Fruit fly (Drosophila melanogaster): ENCODE measurements around the gene cyc.

cyc gene

dm6 chr3L:19793438-19793998 lies 22.2 kb downstream of the cyc start, which contains the start of the genes CG42637, Gyc76C and SREBP (continued):
- TF ChIP-seq CG12071 (GFP tag; optimal IDR thresholded peaks at IDR 0.05) (peak; percentile 6), Abd-B (GFP tag; optimal IDR thresholded peaks at IDR 0.05) (peak; percentile 47), CG18599 (GFP tag; optimal IDR thresholded peaks at IDR 0.05) (no peak), sug (tag; optimal IDR thresholded peaks at IDR 0.05) (peak; percentile 34), nom (GFP tag; optimal IDR thresholded peaks at IDR 0.05) (no peak), CG14441 (GFP tag; IDR thresholded peaks at IDR 0.05) (no peak), hkb (optimal IDR thresholded peaks at IDR 0.05) (peak; percentile 47), hkb (GFP tag; IDR thresholded peaks at IDR 0.05) (peak; percentile 19; the same call in 1 of the 2 replicates), kah (GFP tag; optimal IDR thresholded peaks at IDR 0.05) (no peak), CG15479 (GFP tag; optimal IDR thresholded peaks at IDR 0.05) (no peak), CG14050 (GFP tag; IDR thresholded peaks at IDR 0.05) (no peak), Chrac-16 (GFP tag; optimal IDR thresholded peaks at IDR 0.05) (no peak), NFAT (GFP tag; IDR thresholded peaks at IDR 0.05) (no peak), HLHmδ (GFP tag; optimal IDR thresholded peaks at IDR 0.05) (peak; percentile 5), H2.0 (GFP tag; IDR thresholded peaks at IDR 0.05) (no peak), CG13296 (GFP tag; optimal IDR thresholded peaks at IDR 0.05) (no peak), CG6689 (GFP tag; IDR thresholded peaks at IDR 0.05) (no peak), CG8281 (tag; optimal IDR thresholded peaks at IDR 0.05) (no peak), ken (GFP tag; IDR thresholded peaks at IDR 0.05) (no peak), CG12391 (tag; optimal IDR thresholded peaks at IDR 0.05) (peak; percentile 40), HLH4C (GFP tag; IDR thresholded peaks at IDR 0.05; ENCODE audit: partially characterized antibody) (0 out of 3 replicates have a peak, but pooled peaks have one; percentile 45), dm (GFP tag; optimal IDR thresholded peaks at IDR 0.05) (no peak), CkIIα-i1 (GFP tag; IDR thresholded peaks at IDR 0.05) (no peak), Jarid2 (GFP tag; optimal IDR thresholded peaks at IDR 0.05) (peak; percentile 71), CG11560 (tag; IDR thresholded peaks at IDR 0.05) (no peak), p53 (GFP tag; optimal IDR thresholded peaks at IDR 0.05) (peak; percentile 2), CG10462 (GFP tag; optimal IDR thresholded peaks at IDR 0.05) (no peak), hbn (GFP tag; IDR thresholded peaks at IDR 0.05; ENCODE audit: partially characterized antibody) (0 out of 2 replicates have a peak, but pooled peaks have one; percentile 25), ATbp (GFP tag; optimal IDR thresholded peaks at IDR 0.05) (no peak), gsb-n (tag; optimal IDR thresholded peaks at IDR 0.05) (peak; percentile 35), her (GFP tag; optimal IDR thresholded peaks at IDR 0.05) (peak; percentile 13), C15 (GFP tag; IDR thresholded peaks at IDR 0.05) (no peak), CG10565 (GFP tag; optimal IDR thresholded peaks at IDR 0.05) (no peak), caup (GFP tag; optimal IDR thresholded peaks at IDR 0.05; ENCODE audit: severe bottlenecking) (peak; percentile 47), Spps (tag; optimal IDR thresholded peaks at IDR 0.05) (no peak), nmo (GFP tag; optimal IDR thresholded peaks at IDR 0.05) (peak; percentile 40), ERR (GFP tag; optimal IDR thresholded peaks at IDR 0.05) (no peak), CG1647 (GFP tag; optimal IDR thresholded peaks at IDR 0.05) (no peak), jigr1 (GFP tag; IDR thresholded peaks at IDR 0.05) (no peak), CG14860 (GFP tag; IDR thresholded peaks at IDR 0.05; ENCODE audit: partially characterized antibody) (no peak), CG12659 (GFP tag; optimal IDR thresholded peaks at IDR 0.05) (peak; percentile 75), mirr (GFP tag; optimal IDR thresholded peaks at IDR 0.05) (peak; percentile 31), CG15073 (GFP tag; optimal IDR thresholded peaks at IDR 0.05) (no peak), Scr (GFP tag; IDR thresholded peaks at IDR 0.05; ENCODE audit: partially characterized antibody) (peak; percentile 15; the same call in 1 of the 2 replicates), gfzf (GFP tag; optimal IDR thresholded peaks at IDR 0.05) (peak; percentile 96), bab2 (GFP tag; optimal IDR thresholded peaks at IDR 0.05) (no peak), Sry-β (GFP tag; optimal IDR thresholded peaks at IDR 0.05) (peak; percentile 31), CG18764 (GFP tag; optimal IDR thresholded peaks at IDR 0.05) (no peak), BtbVII (GFP tag; optimal IDR thresholded peaks at IDR 0.05) (no peak), Lpt (GFP tag; optimal IDR thresholded peaks at IDR 0.05) (no peak)
